Fruit fly (Drosophila melanogaster): ENCODE measurements around the gene Gpb5.

Gpb5 gene

dm6 chr2L:23311400-23311799 is at the start of gene Gpb5:
Gene Gpb5 (plus strand): TSS chr2L:23311700.
- no peak for TF ChIP-seq CG17801 (GFP tag; optimal IDR thresholded peaks at IDR 0.05; ENCODE audit: partially characterized antibody)

DNA sequence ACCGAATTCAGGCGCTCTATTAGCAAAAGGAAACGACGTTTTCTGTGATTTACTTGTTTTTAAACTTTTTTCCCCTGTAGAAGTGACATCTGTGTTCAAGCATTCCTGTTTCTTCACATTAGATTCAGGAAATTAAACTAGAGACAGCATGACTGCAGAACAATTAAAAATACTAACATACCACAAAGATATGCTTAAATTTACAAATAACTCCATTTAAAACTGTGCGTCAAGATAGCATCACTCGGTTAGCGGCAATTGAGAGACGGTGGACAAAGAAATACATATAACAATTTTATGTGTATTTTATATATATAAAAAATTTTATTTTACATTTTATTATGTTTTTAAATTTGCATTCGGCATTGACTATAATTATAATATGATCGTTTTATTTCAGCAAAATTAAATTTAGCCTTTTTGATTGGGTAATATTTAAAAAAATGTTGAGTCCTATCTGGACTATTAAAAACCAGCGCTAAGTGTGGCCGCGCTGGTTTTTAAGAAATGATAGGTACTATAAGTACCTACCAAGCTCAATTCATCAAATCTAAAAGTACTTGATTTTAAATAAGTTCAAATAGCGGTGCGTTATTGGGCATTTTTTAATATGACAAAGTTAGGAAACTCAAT is 2.1 kb downstream of the Gpb5 start, which contains the start of gene Tim23:
Gene Tim23 (minus strand): TSS at position 144 of the 633 bp plus-strand sequence.
- peak; percentile 6 for TF ChIP-seq CG17801 (GFP tag; optimal IDR thresholded peaks at IDR 0.05; ENCODE audit: partially characterized antibody)

dm6 chr2L:23315029-23315428 is 3.5 kb downstream of the Gpb5 start:
- no peak for TF ChIP-seq CG17801 (GFP tag; optimal IDR thresholded peaks at IDR 0.05; ENCODE audit: partially characterized antibody)

dm6 chr2L:23332239-23332810 is 20.8 kb downstream of the Gpb5 start:
- TF ChIP-seq CG17801 (GFP tag; optimal IDR thresholded peaks at IDR 0.05; ENCODE audit: partially characterized antibody), result no peak

Data from ovary, adult (tissue).